Fruit fly (Drosophila melanogaster): ENCODE measurements around the gene Tengl2.

The Tengl2 gene

DNA sequence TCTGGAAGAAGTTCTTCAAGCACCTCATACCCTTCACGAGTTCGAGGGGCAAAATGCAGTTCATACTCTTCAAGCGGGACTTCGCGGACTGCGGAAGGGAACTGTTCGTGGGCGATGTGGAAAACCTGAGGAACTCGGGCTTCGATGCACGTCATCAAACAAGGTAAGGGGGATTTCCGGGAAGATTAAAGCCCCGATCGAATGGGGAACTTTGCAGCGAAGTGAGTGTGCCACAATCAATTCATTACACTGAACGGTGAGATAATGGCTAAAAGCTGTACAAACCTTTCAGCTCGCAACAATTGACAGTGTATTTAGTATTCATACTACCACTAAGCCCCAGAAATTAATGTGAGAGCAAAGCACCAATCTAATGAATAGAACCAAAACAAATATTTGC is 3.6 kb upstream of the Tengl2 start:
- no peak for TF ChIP-seq Eip93F (GFP tag; optimal IDR thresholded peaks at IDR 0.05)
- no peak for TF ChIP-seq CG34406 (GFP tag; optimal IDR thresholded peaks at IDR 0.05)
- TF ChIP-seq CG6854 (GFP tag; optimal IDR thresholded peaks at IDR 0.05): no peak
- TF ChIP-seq CG4318 (GFP tag; optimal IDR thresholded peaks at IDR 0.05): no peak
- no peak for TF ChIP-seq Eip75B (GFP tag; optimal IDR thresholded peaks at IDR 0.05)
- no peak for TF ChIP-seq Ets21C (GFP tag; optimal IDR thresholded peaks at IDR 0.05)
- TF ChIP-seq fkh (GFP tag; optimal IDR thresholded peaks at IDR 0.05): no peak
- no peak for TF ChIP-seq CG11294 (GFP tag; IDR thresholded peaks at IDR 0.05)
- no peak for TF ChIP-seq svp (GFP tag)
- no peak for TF ChIP-seq Sox15 (GFP tag; optimal IDR thresholded peaks at IDR 0.05)
- no peak for TF ChIP-seq esn (GFP tag; optimal IDR thresholded peaks at IDR 0.05)
- TF ChIP-seq Ets96B (tag; optimal IDR thresholded peaks at IDR 0.05): no peak
- no peak for TF ChIP-seq Sox102F (GFP tag; optimal IDR thresholded peaks at IDR 0.05)
- TF ChIP-seq CG1621 (tag; optimal IDR thresholded peaks at IDR 0.05): no peak
- TF ChIP-seq Hr38 (GFP tag; optimal IDR thresholded peaks at IDR 0.05): no peak

DNA sequence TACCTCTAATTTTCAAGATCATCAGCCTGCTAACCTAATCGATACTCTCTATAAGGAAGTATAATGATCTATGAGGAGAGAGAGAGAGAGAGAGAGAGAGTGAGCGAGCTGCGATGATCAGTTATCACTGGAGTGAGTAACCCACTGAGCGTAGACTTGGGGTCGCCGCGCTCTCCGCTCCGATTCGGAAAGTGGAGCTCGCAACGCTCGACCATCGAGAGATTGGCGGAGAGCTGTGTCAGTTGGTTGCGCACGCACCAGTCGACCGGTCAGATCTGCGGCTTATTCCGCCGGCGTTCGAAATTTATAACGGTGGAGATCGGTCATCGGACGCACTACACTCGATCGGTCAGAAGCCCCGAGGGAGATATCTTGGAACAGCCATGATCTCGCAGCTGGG is 3.0 kb upstream of the Tengl2 start, which contains the start of gene CG4267:
CG4267 (plus strand) TSS at position 240 of the 400 bp plus-strand sequence.
- TF ChIP-seq Sox15 (GFP tag; optimal IDR thresholded peaks at IDR 0.05): no peak
- TF ChIP-seq eg (GFP tag; IDR thresholded peaks at IDR 0.05): 0 out of 3 replicates have a peak, but pooled peaks have one; percentile 25
- no peak for TF ChIP-seq CG34406 (GFP tag; optimal IDR thresholded peaks at IDR 0.05)
- no peak for TF ChIP-seq net (GFP tag; optimal IDR thresholded peaks at IDR 0.05)
- TF ChIP-seq svp (GFP tag): peak; percentile 93
- peak; percentile 44; the same call in 1 of the 3 replicates for TF ChIP-seq CG6163 (GFP tag; IDR thresholded peaks at IDR 0.05)
- TF ChIP-seq pdm3 (GFP tag; optimal IDR thresholded peaks at IDR 0.05): no peak
- TF ChIP-seq Eip78C (GFP tag): peak; percentile 64

DNA sequence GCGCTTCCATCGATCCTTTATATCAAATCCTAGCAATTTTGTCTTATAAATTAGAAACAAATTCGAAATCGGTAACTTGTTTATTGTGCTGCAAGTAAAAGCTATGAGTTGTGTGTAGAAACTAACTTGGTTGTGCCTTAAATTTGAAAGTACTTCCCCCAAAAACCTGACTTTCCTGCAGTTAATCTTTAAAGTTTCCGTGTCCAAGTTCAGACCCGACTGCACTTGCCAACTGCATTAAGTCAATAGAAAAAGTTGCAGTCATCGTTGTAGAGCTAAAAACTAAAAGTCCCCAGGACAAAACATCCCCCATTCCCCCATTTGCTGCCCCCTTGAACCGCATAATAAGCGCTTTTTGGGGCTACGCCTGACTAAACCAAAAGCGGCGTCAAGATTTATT is 1.3 kb upstream of the Tengl2 start, which contains the start of gene Tengl1:
Tengl1 (minus strand) TSS at position 101 of the 400 bp plus-strand sequence.
- TF ChIP-seq spab (GFP tag; optimal IDR thresholded peaks at IDR 0.05): no peak
- TF ChIP-seq CG9139 (GFP tag; optimal IDR thresholded peaks at IDR 0.05): no peak
- TF ChIP-seq dsx (GFP tag; optimal IDR thresholded peaks at IDR 0.05; ENCODE audit: poor library complexity, severe bottlenecking): no peak
- no peak for TF ChIP-seq Eip93F (GFP tag; optimal IDR thresholded peaks at IDR 0.05)
- no peak for TF ChIP-seq acj6 (GFP tag; optimal IDR thresholded peaks at IDR 0.05)
- TF ChIP-seq CG8632 (GFP tag; optimal IDR thresholded peaks at IDR 0.05): no peak
- no peak for TF ChIP-seq CG11902 (GFP tag; optimal IDR thresholded peaks at IDR 0.05)
- no peak for TF ChIP-seq Eip78C (GFP tag)

DNA sequence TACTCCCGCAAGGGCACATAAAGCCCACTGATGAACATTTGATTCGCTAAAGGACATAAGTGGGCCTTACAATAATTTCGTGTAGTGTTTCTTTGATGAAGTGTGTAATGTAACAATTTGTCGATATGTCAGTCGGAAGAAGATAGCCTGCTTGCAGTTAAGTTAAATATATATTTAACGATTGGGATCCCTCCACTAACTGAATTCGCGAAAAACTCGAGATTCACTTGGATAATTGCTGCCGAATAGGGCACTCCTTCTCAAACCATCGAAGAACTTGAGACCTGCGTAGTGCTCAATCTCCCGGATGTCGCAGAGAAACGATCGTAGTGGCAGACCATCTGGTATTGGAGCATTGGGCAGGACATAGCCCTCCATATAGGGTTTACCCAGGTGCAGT is 1.0 kb downstream of the Tengl2 start, which contains the start of gene Tengl3:
Tengl3 (minus strand) TSS at position 101 of the 400 bp plus-strand sequence.
- no peak for TF ChIP-seq CG7368 (GFP tag; optimal IDR thresholded peaks at IDR 0.05)
- no peak for TF ChIP-seq Eip75B (GFP tag; optimal IDR thresholded peaks at IDR 0.05)
- no peak for TF ChIP-seq Sox15 (GFP tag; optimal IDR thresholded peaks at IDR 0.05)
- no peak for TF ChIP-seq CG32006 (GFP tag; optimal IDR thresholded peaks at IDR 0.05)
- TF ChIP-seq acj6 (GFP tag; optimal IDR thresholded peaks at IDR 0.05): no peak
- no peak for TF ChIP-seq CG9139 (GFP tag; optimal IDR thresholded peaks at IDR 0.05)
- TF ChIP-seq Sox14 (GFP tag; optimal IDR thresholded peaks at IDR 0.05): no peak
- no peak for TF ChIP-seq svp (GFP tag)
- TF ChIP-seq Ets21C (GFP tag; optimal IDR thresholded peaks at IDR 0.05): no peak

DNA sequence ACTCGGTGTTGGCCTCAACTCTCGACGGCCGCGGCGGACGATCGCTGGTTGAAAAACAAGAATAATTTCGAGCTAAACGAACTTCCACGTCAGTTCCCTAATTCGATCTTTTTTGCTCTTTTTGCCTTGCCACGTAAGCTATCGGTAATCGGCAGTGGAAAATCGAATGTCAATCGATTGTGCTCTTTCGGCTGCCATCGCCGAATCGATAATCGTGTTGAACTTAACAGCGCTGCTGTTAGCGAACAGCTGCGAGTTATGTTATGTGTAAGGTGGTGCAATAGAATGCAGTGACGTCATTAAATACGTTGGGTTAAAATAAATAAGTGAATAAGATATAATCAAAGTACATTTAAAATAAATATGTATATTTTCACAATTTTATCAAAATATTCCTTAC is 2.5 kb downstream of the Tengl2 start, which contains the start of gene Sec24CD:
Sec24CD (minus strand) TSS at position 123 of the 400 bp plus-strand sequence.
- TF ChIP-seq CG8632 (GFP tag; optimal IDR thresholded peaks at IDR 0.05): no peak
- peak; percentile 9 for TF ChIP-seq Eip93F (GFP tag; optimal IDR thresholded peaks at IDR 0.05)
- TF ChIP-seq svp (GFP tag): peak; percentile 33
- TF ChIP-seq CG1621 (tag; optimal IDR thresholded peaks at IDR 0.05): no peak
- TF ChIP-seq Sox102F (GFP tag; optimal IDR thresholded peaks at IDR 0.05): no peak
- TF ChIP-seq Met (GFP tag; optimal IDR thresholded peaks at IDR 0.05): no peak
- TF ChIP-seq eg (GFP tag; IDR thresholded peaks at IDR 0.05): peak; percentile 40; the same call in 1 of the 3 replicates
- peak; percentile 36 for TF ChIP-seq esn (GFP tag; optimal IDR thresholded peaks at IDR 0.05)
- peak; percentile 13 for TF ChIP-seq CG3032 (tag; optimal IDR thresholded peaks at IDR 0.05)
- TF ChIP-seq Ets21C (GFP tag; optimal IDR thresholded peaks at IDR 0.05): no peak
- TF ChIP-seq CG15336 (GFP tag; IDR thresholded peaks at IDR 0.05): peak; percentile 13; the same call in 1 of the 2 replicates

Data from whole organism, prepupa.